Fruit fly (Drosophila melanogaster) whole organism, embryonic: ENCODE results near the gene Jon66Cii.

Experiments used
- Atf-2 ChIP-seq: fragments of 200-800 bp; sonication (Bioruptor generic); optimal IDR thresholded peaks from 2 replicates; lab custom pipeline; 2016; ENCODE audit warnings: missing biosample characterization, missing genetic modification characterization
- Atf6 ChIP-seq: fragments of 200-800 bp; sonication (Bioruptor generic); IDR thresholded peaks from 2 replicates; pipeline ENCODE4 v1.3.6; 2022; ENCODE audit warnings: missing biosample characterization, missing genetic modification characterization
- Blimp-1 ChIP-seq: fragments of 200-800 bp; sonication (Bioruptor generic); optimal IDR thresholded peaks from 3 replicates; lab custom pipeline; 2018; ENCODE audit warnings: missing biosample characterization, missing genetic modification characterization, mild to moderate bottlenecking, moderate library complexity, missing genetic modification reagents
- CG12391 ChIP-seq: fragments of 200-800 bp; sonication (Bioruptor generic); optimal IDR thresholded peaks from 3 replicates; lab custom pipeline; 2018; ENCODE audit warnings: missing biosample characterization, mild to moderate bottlenecking, missing genetic modification characterization, moderate library complexity
- CG13287 ChIP-seq: fragments of 200-800 bp; sonication (Bioruptor generic); IDR thresholded peaks from 2 replicates; pipeline ENCODE4 v1.3.6; 2022; ENCODE audit warnings: missing biosample characterization, missing genetic modification characterization; ENCODE audit not compliant: partially characterized antibody
- CG14710 ChIP-seq: fragments of 200-800 bp; sonication (Bioruptor generic); optimal IDR thresholded peaks from 3 replicates; lab custom pipeline; 2019; ENCODE audit warnings: missing biosample characterization, mild to moderate bottlenecking, missing genetic modification characterization, moderate library complexity
- CG15269 ChIP-seq: fragments of 200-800 bp; sonication (Bioruptor generic); optimal IDR thresholded peaks from 2 replicates; lab custom pipeline; 2018; ENCODE audit warnings: missing biosample characterization, mild to moderate bottlenecking, missing genetic modification characterization, moderate library complexity
- CG1603 ChIP-seq: fragments of 200-800 bp; sonication (Bioruptor generic); optimal IDR thresholded peaks from 2 replicates; lab custom pipeline; 2019; ENCODE audit warnings: missing biosample characterization, mild to moderate bottlenecking, missing genetic modification characterization, moderate library complexity
- CG18599 ChIP-seq: fragments of 200-800 bp; sonication (Bioruptor generic); optimal IDR thresholded peaks from 3 replicates; lab custom pipeline; 2017; ENCODE audit warnings: missing biosample characterization, missing genetic modification characterization, mild to moderate bottlenecking, moderate library complexity, missing genetic modification reagents
- CG18619 ChIP-seq: fragments of 200-800 bp; sonication (Bioruptor generic); optimal IDR thresholded peaks from 3 replicates; lab custom pipeline; 2017; ENCODE audit warnings: missing biosample characterization, mild to moderate bottlenecking, missing genetic modification characterization
- CG2120 ChIP-seq: fragments of 200-800 bp; sonication (Bioruptor generic); optimal IDR thresholded peaks from 3 replicates; lab custom pipeline; 2016; ENCODE audit warnings: missing biosample characterization, missing genetic modification characterization
- CG2889 ChIP-seq: fragments of 200-800 bp; sonication (Bioruptor generic); IDR thresholded peaks from 3 replicates; pipeline ENCODE4 v1.3.6; 2022; ENCODE audit warnings: missing biosample characterization, missing genetic modification characterization
- CG33557 ChIP-seq: fragments of 200-800 bp; sonication (Bioruptor generic); optimal IDR thresholded peaks from 2 replicates; lab custom pipeline; 2019; ENCODE audit warnings: missing biosample characterization, mild to moderate bottlenecking, missing genetic modification characterization, moderate library complexity
- CG3726 ChIP-seq: fragments of 200-800 bp; sonication (Bioruptor generic); IDR thresholded peaks from 3 replicates; pipeline ENCODE4, ENCODE4 v1.3.6; 2022; ENCODE audit warnings: missing biosample characterization, missing genetic modification characterization
- CG42726 ChIP-seq: fragments of 200-800 bp; sonication (Bioruptor generic); IDR thresholded peaks from 2 replicates; pipeline ENCODE4 v1.3.6; 2022; ENCODE audit warnings: missing biosample characterization, missing genetic modification characterization; ENCODE audit not compliant: partially characterized antibody
- CG5245 ChIP-seq: fragments of 200-800 bp; sonication (Bioruptor generic); optimal IDR thresholded peaks from 3 replicates; lab custom pipeline; 2016; ENCODE audit warnings: missing biosample characterization, missing genetic modification characterization
- CG6689 ChIP-seq: fragments of 200-800 bp; sonication (Bioruptor generic); IDR thresholded peaks from 2 replicates; pipeline ENCODE4 v1.3.6; 2022; ENCODE audit warnings: missing biosample characterization, missing genetic modification characterization
- CG7556 ChIP-seq: fragments of 200-800 bp; sonication (Bioruptor generic); optimal IDR thresholded peaks from 2 replicates; lab custom pipeline; 2017; ENCODE audit warnings: missing biosample characterization, mild to moderate bottlenecking, missing genetic modification characterization
- CG8944 ChIP-seq: fragments of 200-800 bp; sonication (Bioruptor generic); optimal IDR thresholded peaks from 3 replicates; lab custom pipeline; 2016; ENCODE audit warnings: missing biosample characterization, missing genetic modification characterization
- CG9727 ChIP-seq: fragments of 200-800 bp; sonication (Bioruptor generic); optimal IDR thresholded peaks from 3 replicates; lab custom pipeline; 2017; ENCODE audit warnings: missing biosample characterization, mild to moderate bottlenecking, missing genetic modification characterization
- D19B ChIP-seq: fragments of 200-800 bp; sonication (Bioruptor generic); optimal IDR thresholded peaks from 2 replicates; lab custom pipeline; 2017; ENCODE audit warnings: missing biosample characterization, mild to moderate bottlenecking, missing genetic modification characterization
- Dbx ChIP-seq: fragments of 200-800 bp; sonication (Bioruptor generic); IDR thresholded peaks from 3 replicates; pipeline ENCODE4 v1.3.6; 2022; ENCODE audit warnings: missing biosample characterization, missing genetic modification characterization
- Dip2 ChIP-seq: fragments of 200-800 bp; sonication (Bioruptor generic); IDR thresholded peaks from 2 replicates; pipeline ENCODE4 v1.3.6; 2022; ENCODE audit warnings: missing biosample characterization, missing genetic modification characterization
- Dip3 ChIP-seq: fragments of 200-800 bp; sonication (Bioruptor generic); optimal IDR thresholded peaks from 3 replicates; lab custom pipeline; 2016; ENCODE audit warnings: missing biosample characterization, missing genetic modification characterization
- E2f2 ChIP-seq: fragments of 200-800 bp; sonication (Bioruptor generic); IDR thresholded peaks from 2 replicates; pipeline ENCODE4 v1.3.6; 2022; ENCODE audit warnings: missing biosample characterization, missing genetic modification characterization
- Elba2 ChIP-seq: fragments of 200-800 bp; sonication (Bioruptor generic); optimal IDR thresholded peaks from 3 replicates; lab custom pipeline; 2016; ENCODE audit warnings: missing biosample characterization, missing genetic modification characterization
- Hr3 ChIP-seq: fragments of 200-800 bp; sonication (Bioruptor generic); optimal IDR thresholded peaks from 3 replicates; lab custom pipeline; 2016; ENCODE audit warnings: missing biosample characterization, missing genetic modification characterization
- Lim3 ChIP-seq: fragments of 200-800 bp; sonication (Bioruptor generic); IDR thresholded peaks from 2 replicates; pipeline ENCODE4 v1.3.6; 2022; ENCODE audit warnings: missing biosample characterization, missing genetic modification characterization
- Mad ChIP-seq: fragments of 200-800 bp; sonication (Bioruptor generic); optimal IDR thresholded peaks from 2 replicates; lab custom pipeline; 2016; ENCODE audit warnings: missing biosample characterization, missing genetic modification characterization
- Nf-YC ChIP-seq: fragments of 200-800 bp; optimal IDR thresholded peaks from 3 replicates; lab custom pipeline; 2019; ENCODE audit warnings: missing biosample characterization, mild to moderate bottlenecking, missing genetic modification characterization, moderate library complexity
- Pdp1 ChIP-seq, 2 experiments: fragments of 200-800 bp; sonication (Bioruptor generic); optimal IDR thresholded peaks; 3 replicates each; lab custom pipeline; 2016; ENCODE audit warnings: missing biosample characterization in 2 of 2, missing genetic modification characterization in 2 of 2, mild to moderate bottlenecking in 1 of 2, moderate library complexity in 1 of 2
- Sox100B ChIP-seq: fragments of 200-800 bp; sonication (Bioruptor generic); optimal IDR thresholded peaks from 3 replicates; lab custom pipeline; 2018; ENCODE audit warnings: missing biosample characterization, mild to moderate bottlenecking, missing genetic modification characterization
- Spps ChIP-seq: fragments of 200-800 bp; sonication (Bioruptor generic); optimal IDR thresholded peaks from 2 replicates; lab custom pipeline; 2018; ENCODE audit warnings: missing biosample characterization, mild to moderate bottlenecking, missing genetic modification characterization
- bab2 ChIP-seq: fragments of 200-800 bp; sonication (Bioruptor generic); optimal IDR thresholded peaks from 2 replicates; lab custom pipeline; 2016; ENCODE audit warnings: missing biosample characterization, missing genetic modification characterization
- dpn ChIP-seq, 2 experiments: fragments of 200-800 bp; sonication (Bioruptor generic); optimal IDR thresholded peaks; 3 replicates each; lab custom pipeline; 2016; ENCODE audit warnings: missing biosample characterization in 2 of 2, missing genetic modification characterization in 2 of 2
- gem ChIP-seq: fragments of 200-800 bp; sonication (Bioruptor generic); optimal IDR thresholded peaks from 2 replicates; lab custom pipeline; 2019; ENCODE audit warnings: missing biosample characterization, mild to moderate bottlenecking, missing genetic modification characterization, moderate library complexity
- ham ChIP-seq: fragments of 200-800 bp; sonication (Bioruptor generic); IDR thresholded peaks from 2 replicates; pipeline ENCODE4 v1.3.6; 2022; ENCODE audit warnings: missing biosample characterization, missing genetic modification characterization
- klu ChIP-seq: fragments of 200-800 bp; sonication (Bioruptor generic); IDR thresholded peaks from 2 replicates; pipeline ENCODE4 v1.3.6; 2022; ENCODE audit warnings: missing biosample characterization, missing genetic modification characterization
- lilli ChIP-seq: fragments of 200-800 bp; sonication (Bioruptor generic); optimal IDR thresholded peaks from 3 replicates; lab custom pipeline; 2016; ENCODE audit warnings: missing biosample characterization, missing genetic modification characterization
- mld ChIP-seq: fragments of 200-800 bp; sonication (Bioruptor generic); IDR thresholded peaks from 3 replicates; pipeline ENCODE4 v1.3.6; 2022; ENCODE audit warnings: missing biosample characterization, missing genetic modification characterization; ENCODE audit not compliant: partially characterized antibody
- nerfin-1 ChIP-seq: fragments of 200-800 bp; sonication (Bioruptor generic); optimal IDR thresholded peaks from 3 replicates; lab custom pipeline; 2019; ENCODE audit warnings: missing biosample characterization, mild to moderate bottlenecking, missing genetic modification characterization, moderate library complexity
- pita ChIP-seq: fragments of 200-800 bp; sonication (Bioruptor generic); optimal IDR thresholded peaks from 2 replicates; lab custom pipeline; 2017; ENCODE audit warnings: missing biosample characterization, mild to moderate bottlenecking, missing genetic modification characterization
- psq ChIP-seq: fragments of 200-800 bp; sonication (Bioruptor generic); optimal IDR thresholded peaks from 2 replicates; lab custom pipeline; 2017; ENCODE audit warnings: missing biosample characterization, missing genetic modification characterization
- repo ChIP-seq: fragments of 200-800 bp; sonication (Bioruptor generic); optimal IDR thresholded peaks from 2 replicates; lab custom pipeline; 2016; ENCODE audit warnings: missing biosample characterization, missing genetic modification characterization
- row ChIP-seq: fragments of 200-800 bp; sonication (Bioruptor generic); IDR thresholded peaks from 3 replicates; pipeline ENCODE4 v1.3.6; 2022; ENCODE audit warnings: missing biosample characterization, missing genetic modification characterization
- sna ChIP-seq: fragments of 200-800 bp; sonication (Bioruptor generic); IDR thresholded peaks from 2 replicates; pipeline ENCODE4 v1.3.6; 2022; ENCODE audit warnings: missing biosample characterization, missing genetic modification characterization; ENCODE audit not compliant: partially characterized antibody
- tgo ChIP-seq: fragments of 200-800 bp; sonication (Bioruptor generic); IDR thresholded peaks from 3 replicates; pipeline ENCODE4 v1.3.6; 2022; ENCODE audit warnings: missing biosample characterization, missing genetic modification characterization
- tin ChIP-seq: fragments of 200-800 bp; sonication (Bioruptor generic); optimal IDR thresholded peaks from 3 replicates; lab custom pipeline; 2016; ENCODE audit warnings: missing biosample characterization, missing genetic modification characterization

Gene Jon66Cii

DNA sequence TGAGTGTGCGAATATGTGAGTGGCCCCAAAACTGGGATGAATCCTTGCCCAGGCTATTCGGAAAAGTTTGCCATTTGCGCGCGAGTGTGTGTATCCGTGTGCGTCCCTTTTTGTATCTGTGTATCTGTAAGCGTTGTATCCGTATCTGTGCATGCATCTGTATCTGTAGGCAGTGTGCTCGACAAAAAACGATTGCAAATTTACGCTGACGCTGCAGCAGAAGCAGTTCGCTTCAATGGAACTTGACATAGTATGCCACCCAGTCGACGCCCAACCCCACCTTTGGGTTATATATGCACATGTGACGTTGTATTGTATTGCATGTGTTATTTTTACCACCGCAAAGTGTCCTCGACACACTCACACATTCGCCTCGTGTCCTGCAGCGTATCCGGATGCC lies 2.7 kb upstream of the Jon66Cii start (continued):
- TF ChIP-seq lilli (GFP tag; lab: Kevin White, UChicago), result no peak
- no peak for TF ChIP-seq CG15269 (tag; lab: Kevin White, UChicago)
- no peak for TF ChIP-seq Pdp1 (GFP tag; optimal IDR thresholded peaks at IDR 0.05; lab: Kevin White, UChicago)
- TF ChIP-seq Dip2 (GFP tag; lab: Robert Waterston, UW), result no peak

DNA sequence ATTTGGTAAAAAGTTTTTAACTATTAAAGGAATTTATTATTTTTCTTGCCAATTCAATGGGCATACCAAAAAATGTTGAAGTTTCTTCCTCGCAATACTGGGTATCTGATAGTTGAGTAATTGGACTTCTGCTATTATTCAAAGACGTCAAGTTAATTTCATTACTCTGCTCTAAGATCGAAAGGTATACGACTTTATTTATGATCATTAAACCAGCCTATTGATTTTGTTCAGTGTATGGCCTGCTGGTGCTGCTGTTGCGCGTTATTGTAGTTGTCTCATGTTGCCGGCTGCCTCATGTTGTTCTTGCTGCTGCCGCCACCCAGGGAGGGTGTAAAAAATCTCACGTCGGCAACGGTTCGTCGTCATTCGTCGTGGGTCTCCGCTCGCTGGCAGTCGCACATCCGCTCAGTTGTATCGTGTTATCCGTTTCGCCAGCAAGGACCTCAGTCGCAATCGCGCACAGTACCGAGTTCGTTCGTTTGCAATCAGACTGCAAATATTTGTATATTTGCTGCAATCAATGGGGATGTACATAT lies 2.2 kb upstream of the Jon66Cii start, which contains the start of gene CG7120:
TSS of gene CG7120 (plus strand) at position 371 of the 539 bp plus-strand sequence.
- TF ChIP-seq tin (GFP tag; lab: Kevin White, UChicago) (peak; percentile 28), sna (GFP tag; lab: Robert Waterston, UW) (no peak), bab2 (GFP tag; lab: Kevin White, UChicago) (peak; percentile 1), Atf6 (GFP tag; lab: Robert Waterston, UW) (no peak), klu (GFP tag; lab: Robert Waterston, UW) (no peak), Dbx (0 out of 3 replicates have a peak, but pooled peaks have one; percentile 20), Mad (GFP tag; lab: Kevin White, UChicago) (no peak), CG14710 (tag; lab: Kevin White, UChicago) (peak; percentile 48), CG2889 (no peak), D19B (GFP tag; lab: Kevin White, UChicago) (peak; percentile 3), CG5245 (GFP tag; lab: Kevin White, UChicago) (no peak), CG2120 (GFP tag; lab: Kevin White, UChicago) (peak; percentile 58), nerfin-1 (tag; lab: Kevin White, UChicago) (peak; percentile 65), CG3726 (no peak), CG9727 (GFP tag; lab: Kevin White, UChicago) (peak; percentile 32), lilli (GFP tag; lab: Kevin White, UChicago) (peak; percentile 52), Spps (tag; lab: Kevin White, UChicago) (peak; percentile 22), CG1603 (peak; percentile 33), CG7556 (GFP tag; lab: Kevin White, UChicago) (peak; percentile 49), Nf-YC (tag; lab: Kevin White, UChicago) (no peak), tgo (GFP tag; lab: Robert Waterston, UW) (no peak), psq (no peak), repo (GFP tag; lab: Kevin White, UChicago) (peak; percentile 6), CG12391 (peak; percentile 58), CG6689 (GFP tag; lab: Robert Waterston, UW) (0 out of 2 replicates have a peak, but pooled peaks have one; percentile 33), Dip3 (GFP tag; lab: Kevin White, UChicago) (peak; percentile 38), Sox100B (GFP tag; lab: Kevin White, UChicago) (peak; percentile 55), dpn (GFP tag; optimal IDR thresholded peaks at IDR 0.05; lab: Kevin White, UChicago) (peak; percentile 27 to 47), ham (GFP tag; lab: Robert Waterston, UW) (no peak), CG18599 (GFP tag; lab: Kevin White, UChicago) (peak; percentile 52), CG42726 (no peak), CG18619 (GFP tag; lab: Kevin White, UChicago) (peak; percentile 48), gem (peak; percentile 63), Blimp-1 (GFP tag; lab: Kevin White, UChicago) (peak; percentile 55), Atf-2 (peak; percentile 61), mld (GFP tag; lab: Robert Waterston, UW) (no peak), Lim3 (GFP tag; lab: Robert Waterston, UW) (no peak), CG8944 (GFP tag; lab: Kevin White, UChicago) (peak; percentile 11), CG33557 (peak; percentile 33), CG13287 (GFP tag; lab: Robert Waterston, UW) (no peak), E2f2 (GFP tag; lab: Robert Waterston, UW) (peak; percentile 11; the same call in 1 of the 2 replicates), Hr3 (GFP tag; lab: Kevin White, UChicago) (peak; percentile 7), row (GFP tag; lab: Robert Waterston, UW) (peak; percentile 54), Elba2 (GFP tag; lab: Kevin White, UChicago) (no peak), pita (GFP tag; lab: Kevin White, UChicago) (no peak)
